Worm (Caenorhabditis elegans): ENCODE results near the gene F54H12.8.
"Not testable (repeated sequence)": the region's sequence is repeated elsewhere in the genome, so short reads cannot be mapped to it uniquely, and the experiment has no call there.

DNA sequence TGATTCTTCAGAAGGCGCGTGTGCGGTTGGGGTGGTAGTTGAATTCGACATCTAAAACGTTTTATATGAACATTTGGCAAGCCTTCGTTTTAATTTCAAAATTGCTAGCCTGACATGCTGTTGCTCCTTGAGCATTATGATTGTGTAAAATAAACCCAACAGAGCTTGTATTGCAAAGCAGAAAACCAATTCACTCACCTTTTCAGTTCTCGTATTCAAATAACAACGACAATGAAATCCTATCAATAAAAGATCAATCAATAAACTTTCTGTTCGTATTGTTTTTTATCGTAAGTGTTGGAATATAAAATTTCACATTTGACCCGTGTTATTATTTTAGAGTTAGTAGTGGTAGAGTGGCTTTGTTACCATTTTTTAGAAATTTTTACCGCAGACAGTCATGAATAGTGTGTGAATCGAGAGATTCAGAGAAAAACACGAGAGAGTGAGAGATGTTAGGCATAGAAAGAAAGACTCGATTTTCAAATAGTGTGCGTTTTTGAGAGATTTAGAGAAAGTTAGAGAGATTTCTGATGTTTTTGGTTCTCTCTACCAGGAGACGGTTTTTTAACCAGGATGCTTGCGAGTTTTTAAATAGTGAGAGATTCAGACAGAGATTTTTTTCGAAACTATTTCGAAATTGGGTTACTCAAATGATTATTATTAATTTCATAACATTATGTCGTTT is 10.0 kb downstream of the F54H12.8 start, which contains the start of gene F54H12.10:
- not testable (repeated sequence) for TF ChIP-seq tra-4 (tag; optimal IDR thresholded peaks at IDR 0.05); aly-1 (tag; optimal IDR thresholded peaks at IDR 0.05); ama-1 (optimal IDR thresholded peaks at IDR 0.05); ets-7 (tag; optimal IDR thresholded peaks at IDR 0.05); hmbx-1 (tag; optimal IDR thresholded peaks at IDR 0.05); ceh-13 (GFP tag; optimal IDR thresholded peaks at IDR 0.05); F13C5.2 (tag; optimal IDR thresholded peaks at IDR 0.05); flt-1 (GFP tag; IDR thresholded peaks at IDR 0.05); tbx-37 (GFP tag; conservative IDR thresholded peaks at IDR 0.05); sea-1 (GFP tag; conservative IDR thresholded peaks at IDR 0.05); pes-1 (GFP tag; IDR thresholded peaks at IDR 0.05); hnd-1 (tag; optimal IDR thresholded peaks at IDR 0.05); scrt-1 (GFP tag; IDR thresholded peaks at IDR 0.05)

Measured in whole organism, early embryonic.